Worm (Caenorhabditis elegans): Measurements from ENCODE around the gene F22E5.1.

DNA sequence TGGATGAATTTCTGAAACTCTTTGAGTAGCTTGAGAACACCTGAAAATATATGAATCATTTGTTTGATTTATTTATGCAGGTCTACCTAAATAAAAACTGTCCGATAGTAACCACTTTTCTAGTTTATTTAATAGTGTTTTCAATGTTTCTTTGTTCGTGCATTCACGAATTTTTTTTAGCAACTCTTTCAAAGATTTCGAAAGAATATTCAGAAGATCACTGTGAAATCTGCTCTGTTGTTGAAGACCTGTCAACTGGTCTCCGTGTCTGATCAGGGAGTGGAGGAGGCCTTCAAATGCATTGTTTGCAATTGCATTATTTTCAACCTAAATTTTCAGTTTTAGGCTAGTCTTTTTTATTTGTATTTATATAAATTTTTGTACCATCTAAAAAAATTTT lies 36.4 kb downstream of the F22E5.1 start, which contains the start of gene T05A8.1:
- no peak for TF ChIP-seq ceh-36 (tag; optimal IDR thresholded peaks at IDR 0.05)
- TF ChIP-seq ama-1 (optimal IDR thresholded peaks at IDR 0.05) = no peak
- TF ChIP-seq ets-7 (tag; optimal IDR thresholded peaks at IDR 0.05) = no peak
- TF ChIP-seq tbx-11 (GFP tag; IDR thresholded peaks at IDR 0.05) = no peak
- TF ChIP-seq ceh-13 (GFP tag; optimal IDR thresholded peaks at IDR 0.05) = no peak
- TF ChIP-seq sea-1 (GFP tag; conservative IDR thresholded peaks at IDR 0.05) = no peak
- TF ChIP-seq hmbx-1 (tag; optimal IDR thresholded peaks at IDR 0.05) = no peak
- TF ChIP-seq tbx-37 (GFP tag; conservative IDR thresholded peaks at IDR 0.05) = no peak
